Worm (Caenorhabditis elegans): ENCODE data around the gene srh-61.

- no peak for TF ChIP-seq nhr-6 (tag; optimal IDR thresholded peaks at IDR 0.05)
- no peak for TF ChIP-seq nhr-21 (tag; optimal IDR thresholded peaks at IDR 0.05)
- TF ChIP-seq peb-1 (tag; optimal IDR thresholded peaks at IDR 0.05), result no peak
These were observed 26.4 kb upstream of the srh-61 start for ce11 chrII:12542594-12542997.

Data from whole organism, L2 larva.